Worm (Caenorhabditis elegans): ENCODE results near the gene C48B4.11.

The C48B4.11 gene

DNA sequence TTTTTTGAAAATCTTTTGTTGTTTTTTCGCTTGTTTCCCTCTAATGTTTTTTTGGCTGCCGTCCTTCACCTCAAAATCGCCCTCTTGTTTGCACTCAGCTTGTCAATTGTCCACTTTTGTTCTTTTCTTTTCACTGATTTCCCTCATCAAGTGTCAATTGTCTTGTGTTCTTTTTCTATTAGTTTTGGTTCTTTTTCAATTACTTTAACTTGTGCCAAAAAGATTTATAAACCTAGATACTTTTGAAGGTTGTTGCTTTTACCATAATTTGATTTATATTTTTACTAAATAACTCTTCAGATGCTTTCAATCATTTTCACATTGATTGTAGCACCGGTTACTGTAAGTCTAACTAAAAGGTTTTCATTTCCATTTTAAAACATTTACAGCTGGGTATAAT lies 2.5 kb upstream of the C48B4.11 start, which contains the start of gene C48B4.13:
TSS of gene C48B4.13 (plus strand) at position 301 of the 400 bp plus-strand sequence.
- TF ChIP-seq unc-62 (GFP tag; optimal IDR thresholded peaks at IDR 0.05), result no peak
- TF ChIP-seq bed-2 (GFP tag; IDR thresholded peaks at IDR 0.05), result no peak
- no peak for TF ChIP-seq T26A5.8 (tag; optimal IDR thresholded peaks at IDR 0.05)
- TF ChIP-seq B0035.1 (tag; optimal IDR thresholded peaks at IDR 0.05), result no peak
- TF ChIP-seq hrde-1 (tag; optimal IDR thresholded peaks at IDR 0.05; ENCODE audit: borderline replicate concordance), result no peak
- no peak for TF ChIP-seq hlh-26 (GFP tag; conservative IDR thresholded peaks at IDR 0.05)
- no peak for TF ChIP-seq lin-35 (GFP tag; optimal IDR thresholded peaks at IDR 0.05)
- TF ChIP-seq Y56A3A.18 (GFP tag; IDR thresholded peaks at IDR 0.05), result no peak
- TF ChIP-seq egl-44 (GFP tag; IDR thresholded peaks at IDR 0.05), result no peak
- no peak for TF ChIP-seq nhr-80 (tag; optimal IDR thresholded peaks at IDR 0.05)
- no peak for TF ChIP-seq snpc-1.3 (tag; optimal IDR thresholded peaks at IDR 0.05; ENCODE audit: insufficient read depth)
- no peak for TF ChIP-seq ceh-27 (GFP tag; optimal IDR thresholded peaks at IDR 0.05)
- no peak for TF ChIP-seq D2030.7 (GFP tag; IDR thresholded peaks at IDR 0.05)
- TF ChIP-seq hlh-12 (tag; optimal IDR thresholded peaks at IDR 0.05), result no peak
- TF ChIP-seq somi-1 (GFP tag; optimal IDR thresholded peaks at IDR 0.05), result no peak
- no peak for TF ChIP-seq attf-6 (GFP tag; IDR thresholded peaks at IDR 0.05)
- no peak for TF ChIP-seq ets-4 (GFP tag; optimal IDR thresholded peaks at IDR 0.05)
- no peak for TF ChIP-seq mcd-1 (GFP tag; IDR thresholded peaks at IDR 0.05)

DNA sequence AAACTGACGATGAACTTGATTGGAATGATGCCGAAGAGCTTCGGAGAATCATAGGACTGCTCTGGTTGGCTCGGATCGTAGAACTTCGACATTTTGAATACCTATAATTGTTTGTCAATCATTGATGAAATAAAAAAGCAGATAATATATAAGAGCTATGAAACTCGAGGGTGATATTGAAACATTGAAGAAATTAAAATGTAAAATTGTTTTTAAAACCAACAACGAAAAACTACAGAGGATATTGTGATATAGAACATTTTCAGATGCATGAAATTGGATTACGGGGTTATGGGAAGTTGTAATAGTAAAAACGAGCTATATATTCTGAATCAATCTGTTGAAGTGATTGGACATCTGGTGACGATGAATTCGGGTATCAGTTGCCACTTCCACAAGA lies 1.5 kb downstream of the C48B4.11 start, which contains the start of gene C48B4.10:
TSS of gene C48B4.10 (minus strand) at position 101 of the 400 bp plus-strand sequence.
- TF ChIP-seq somi-1 (GFP tag; optimal IDR thresholded peaks at IDR 0.05) (no peak), ceh-91 (GFP tag; IDR thresholded peaks at IDR 0.05) (no peak), madf-6 (GFP tag; IDR thresholded peaks at IDR 0.05) (0 out of 2 replicates have a peak, but pooled peaks have one; percentile 12)

DNA sequence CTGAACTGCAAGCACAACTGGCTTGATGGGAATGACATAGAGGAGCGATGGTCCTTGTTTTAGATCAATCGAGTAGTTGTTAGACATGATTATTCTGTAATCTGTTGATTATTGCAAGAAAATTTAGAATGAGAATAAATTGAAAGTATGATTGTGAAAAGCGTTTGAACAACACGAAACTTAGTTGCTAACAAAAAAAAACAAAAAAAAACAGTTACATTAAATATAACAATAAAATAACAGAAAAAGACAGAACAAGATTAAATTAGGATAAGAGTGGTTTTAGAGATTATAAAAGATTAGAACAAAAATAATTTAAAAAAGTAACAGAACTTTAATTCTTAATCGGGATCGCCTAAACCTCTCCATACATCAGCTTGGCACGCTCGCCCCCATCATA lies 2.7 kb downstream of the C48B4.11 start, which contains the start of gene C48B4.9:
TSS of gene C48B4.9 (minus strand) at position 101 of the 400 bp plus-strand sequence.
- no peak for TF ChIP-seq madf-3 (GFP tag; IDR thresholded peaks at IDR 0.05)
- TF ChIP-seq F39B2.1 (GFP tag; IDR thresholded peaks at IDR 0.05), result no peak
- no peak for TF ChIP-seq nfya-2 (GFP tag; IDR thresholded peaks at IDR 0.05)
- TF ChIP-seq repo-1 (tag; optimal IDR thresholded peaks at IDR 0.05), result no peak
- no peak for TF ChIP-seq F49E8.2 (tag; optimal IDR thresholded peaks at IDR 0.05; ENCODE audit: insufficient read depth)
- no peak for TF ChIP-seq lin-35 (GFP tag; optimal IDR thresholded peaks at IDR 0.05)
- TF ChIP-seq cebp-2 (GFP tag; IDR thresholded peaks at IDR 0.05), result no peak
- no peak for TF ChIP-seq snpc-1.1 (tag; optimal IDR thresholded peaks at IDR 0.05; ENCODE audit: insufficient read depth)
- no peak for TF ChIP-seq somi-1 (GFP tag; optimal IDR thresholded peaks at IDR 0.05)
- no peak for TF ChIP-seq B0035.1 (tag; optimal IDR thresholded peaks at IDR 0.05)
- TF ChIP-seq attf-3 (GFP tag; conservative IDR thresholded peaks at IDR 0.05), result no peak
- no peak for TF ChIP-seq F55B11.4 (tag; optimal IDR thresholded peaks at IDR 0.05; ENCODE audit: borderline replicate concordance, insufficient read depth)
- TF ChIP-seq ZK185.1 (tag; optimal IDR thresholded peaks at IDR 0.05; ENCODE audit: poor library complexity, severe bottlenecking), result no peak
- no peak for TF ChIP-seq attf-6 (GFP tag; IDR thresholded peaks at IDR 0.05)
- no peak for TF ChIP-seq nhr-80 (tag; optimal IDR thresholded peaks at IDR 0.05)
- no peak for TF ChIP-seq mel-28 (tag; optimal IDR thresholded peaks at IDR 0.05; ENCODE audit: borderline replicate concordance)
- no peak for TF ChIP-seq pha-4 (tag; optimal IDR thresholded peaks at IDR 0.05)
- no peak for TF ChIP-seq snpc-3.4 (tag; optimal IDR thresholded peaks at IDR 0.05)

DNA sequence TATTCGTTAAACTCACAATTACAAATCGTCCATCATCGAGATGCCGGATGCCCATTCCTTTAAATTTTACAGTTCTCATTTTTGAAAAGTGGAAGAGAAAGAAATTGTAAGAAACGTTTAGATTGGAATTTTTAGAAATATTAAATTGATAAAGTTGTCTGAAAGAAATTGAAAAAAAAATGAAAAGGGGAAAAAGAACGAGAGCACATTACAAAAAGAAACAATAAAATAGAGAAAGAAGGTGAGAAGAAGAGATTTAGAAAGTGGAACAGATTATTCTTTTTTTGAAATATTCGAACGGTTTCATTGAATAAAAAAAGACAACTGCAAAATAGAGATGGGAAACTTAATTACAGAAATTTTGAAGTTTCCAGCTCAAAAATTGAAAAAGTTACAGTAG lies 4.8 kb downstream of the C48B4.11 start, which contains the start of gene C48B4.8:
TSS of gene C48B4.8 (minus strand) at position 101 of the 400 bp plus-strand sequence.
- no peak for TF ChIP-seq nhr-27 (tag; optimal IDR thresholded peaks at IDR 0.05)
